Worm (Caenorhabditis elegans) whole organism, L2 larva: ENCODE measurements around the gene odr-3.
A peak's percentile ranks its signal among the peaks of the same experiment; 100 is the strongest.

Source experiments
- C34F6.9 ChIP-seq: fragments of 150-350 bp; optimal IDR thresholded peaks from 2 replicates; lab custom pipeline; 2014; ENCODE audit warnings: missing biosample characterization, missing genetic modification characterization
- F13H6.1 ChIP-seq: sonication (generic microtip); optimal IDR thresholded peaks from 2 replicates; lab custom pipeline; 2016; ENCODE audit warnings: missing genetic modification characterization, missing compliant biosample characterization
- alr-1 ChIP-seq: fragments of 150-350 bp; optimal IDR thresholded peaks from 2 replicates; lab custom pipeline; 2014; ENCODE audit warnings: missing biosample characterization, missing genetic modification characterization
- blmp-1 ChIP-seq: sonication (generic microtip); optimal IDR thresholded peaks from 2 replicates; lab custom pipeline; 2017; ENCODE audit warnings: missing genetic modification characterization, mild to moderate bottlenecking, missing compliant biosample characterization, antibody characterized with exemption, moderate library complexity; ENCODE audit not compliant: insufficient read depth
- elt-3 ChIP-seq: sonication (generic microtip); optimal IDR thresholded peaks from 2 replicates; lab custom pipeline; 2017; ENCODE audit warnings: missing biosample characterization, missing genetic modification characterization
- lin-11 ChIP-seq: fragments of 150-350 bp; sonication (generic microtip); optimal IDR thresholded peaks from 2 replicates; lab custom pipeline; 2014; ENCODE audit warnings: missing biosample characterization, missing genetic modification characterization, inconsistent platforms, mixed read lengths
- lin-39 ChIP-seq: fragments of 150-350 bp; optimal IDR thresholded peaks from 2 replicates; lab custom pipeline; 2014; ENCODE audit warnings: missing biosample characterization, missing genetic modification reagents, missing genetic modification characterization
- lsy-2 ChIP-seq, 2 experiments: fragments of 150-350 bp in 1 of 2; sonication (generic microtip) in 1 of 2; optimal IDR thresholded peaks; 2 replicates each; lab custom pipeline; 2014 to 2017; ENCODE audit warnings: missing biosample characterization in 2 of 2, missing genetic modification characterization in 2 of 2
- mbf-1 ChIP-seq: sonication (generic microtip); optimal IDR thresholded peaks from 2 replicates; lab custom pipeline; 2017; ENCODE audit warnings: missing biosample characterization, missing genetic modification characterization
- mdl-1 ChIP-seq, 2 experiments: fragments of 150-350 bp in 1 of 2; sonication (generic microtip) in 1 of 2; optimal IDR thresholded peaks; 2 replicates each; lab custom pipeline; 2017; ENCODE audit warnings: missing biosample characterization in 2 of 2, missing genetic modification characterization in 2 of 2
- nhr-11 ChIP-seq: fragments of 150-350 bp; optimal IDR thresholded peaks from 2 replicates; lab custom pipeline; 2014; ENCODE audit warnings: missing biosample characterization, missing genetic modification characterization
- nhr-12 ChIP-seq: fragments of 150-350 bp; optimal IDR thresholded peaks from 2 replicates; lab custom pipeline; 2014; ENCODE audit warnings: missing biosample characterization, missing genetic modification characterization
- nhr-237 ChIP-seq: fragments of 150-350 bp; optimal IDR thresholded peaks from 2 replicates; lab custom pipeline; 2014; ENCODE audit warnings: missing biosample characterization, missing genetic modification characterization
- nhr-25 ChIP-seq: fragments of 150-350 bp; sonication (generic microtip); optimal IDR thresholded peaks from 3 replicates; lab custom pipeline; 2014; ENCODE audit warnings: missing biosample characterization, missing genetic modification characterization
- sma-3 ChIP-seq: sonication (generic microtip); optimal IDR thresholded peaks from 2 replicates; lab custom pipeline; 2016; ENCODE audit warnings: missing genetic modification reagents, missing genetic modification characterization, missing compliant biosample characterization
- unc-39 ChIP-seq: fragments of 150-350 bp; optimal IDR thresholded peaks from 2 replicates; lab custom pipeline; 2014; ENCODE audit warnings: missing biosample characterization, missing genetic modification characterization
- unc-55 ChIP-seq: fragments of 150-350 bp; sonication (generic microtip); optimal IDR thresholded peaks from 3 replicates; lab custom pipeline; 2014; ENCODE audit warnings: missing biosample characterization, missing genetic modification reagents, missing genetic modification characterization
- ztf-4 ChIP-seq: fragments of 150-350 bp; optimal IDR thresholded peaks from 2 replicates; lab custom pipeline; 2014; ENCODE audit warnings: missing biosample characterization, missing genetic modification characterization

odr-3 gene

DNA sequence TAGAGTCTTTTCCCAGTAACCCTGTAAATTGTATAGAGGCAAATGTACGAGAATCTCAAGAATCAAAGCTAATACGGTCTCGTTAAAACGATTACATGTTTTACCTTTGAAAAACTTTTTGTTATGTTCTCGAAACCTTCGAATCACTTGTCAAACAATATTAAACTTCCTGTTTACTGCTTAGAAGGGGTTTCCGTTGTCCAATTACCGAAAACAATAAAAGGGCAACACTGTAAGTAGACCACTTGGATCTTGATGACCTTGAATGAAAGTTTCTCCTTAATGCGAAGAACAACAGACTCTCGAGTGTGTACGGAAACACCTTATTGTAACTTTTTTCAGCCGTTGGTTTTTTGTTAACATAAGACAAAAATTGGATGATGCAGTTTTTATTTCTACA is 48.7 kb downstream of the odr-3 start:
- TF ChIP-seq nhr-12: no peak
- peak; percentile 15 for TF ChIP-seq sma-3
- no peak for TF ChIP-seq lin-39 (tag; lab: Kevin White, UChicago)
- no peak for TF ChIP-seq elt-3 (tag; lab: Kevin White, UChicago)
- no peak for TF ChIP-seq C34F6.9
- no peak for TF ChIP-seq alr-1 (tag; lab: Kevin White, UChicago)
- no peak for TF ChIP-seq unc-55
- no peak for TF ChIP-seq F13H6.1 (tag; lab: Kevin White, UChicago)
- TF ChIP-seq lin-11 (tag; lab: Kevin White, UChicago): no peak
- TF ChIP-seq ztf-4: no peak
- TF ChIP-seq nhr-237 (tag; lab: Kevin White, UChicago): no peak
- no peak for TF ChIP-seq blmp-1 (tag; lab: Kevin White, UChicago)
- no peak for TF ChIP-seq nhr-11 (tag; lab: Kevin White, UChicago)
- peak; percentile 82 for TF ChIP-seq nhr-25
- TF ChIP-seq mdl-1 (tag; optimal IDR thresholded peaks at IDR 0.05; lab: Kevin White, UChicago): no peak
- TF ChIP-seq lsy-2 (tag; optimal IDR thresholded peaks at IDR 0.05; lab: Kevin White, UChicago): peak in 1 of 2 experiments; percentile 6
- TF ChIP-seq unc-39 (tag; lab: Kevin White, UChicago): no peak
- TF ChIP-seq, all 48 proteins: peak for 3

DNA sequence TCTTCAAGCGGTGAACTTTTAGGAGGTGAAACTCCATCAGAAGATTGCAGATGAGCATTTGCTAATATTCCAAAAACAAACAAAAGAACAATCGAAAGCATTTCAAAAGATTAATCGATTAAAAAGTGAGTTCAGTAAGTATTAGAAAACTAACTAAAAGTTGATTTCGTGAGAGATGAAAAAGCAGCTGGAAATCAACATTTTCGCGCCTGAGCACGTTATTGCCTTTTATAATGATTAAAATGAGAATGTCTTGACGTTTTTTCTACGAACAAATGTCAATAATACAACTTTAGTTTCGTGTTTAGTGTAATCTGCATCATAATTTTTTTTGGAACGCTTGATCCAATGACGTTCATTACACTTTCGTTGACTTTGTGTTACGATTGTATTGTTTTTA is 51.5 kb downstream of the odr-3 start, which contains the start of gene F57B1.9:
F57B1.9 (minus strand) TSS at position 101 of the 400 bp plus-strand sequence.
- TF ChIP-seq mbf-1 (tag; lab: Kevin White, UChicago): no peak
- peak; percentile 55 for TF ChIP-seq nhr-25
